Worm (Caenorhabditis elegans) whole organism, L4/young adult: ENCODE results near the gene nmur-2.

Experiments
- dao-5 ChIP-seq: sonication (generic microtip); optimal IDR thresholded peaks from 2 replicates; lab custom pipeline; 2016; ENCODE audit warnings: missing genotype, missing genetic modification characterization, moderate library complexity, missing compliant biosample characterization
- him-1 ChIP-seq: sonication (generic microtip); optimal IDR thresholded peaks from 2 replicates; lab custom pipeline; 2016; ENCODE audit warnings: missing genotype, missing genetic modification reagents, missing genetic modification characterization, missing compliant biosample characterization

DNA sequence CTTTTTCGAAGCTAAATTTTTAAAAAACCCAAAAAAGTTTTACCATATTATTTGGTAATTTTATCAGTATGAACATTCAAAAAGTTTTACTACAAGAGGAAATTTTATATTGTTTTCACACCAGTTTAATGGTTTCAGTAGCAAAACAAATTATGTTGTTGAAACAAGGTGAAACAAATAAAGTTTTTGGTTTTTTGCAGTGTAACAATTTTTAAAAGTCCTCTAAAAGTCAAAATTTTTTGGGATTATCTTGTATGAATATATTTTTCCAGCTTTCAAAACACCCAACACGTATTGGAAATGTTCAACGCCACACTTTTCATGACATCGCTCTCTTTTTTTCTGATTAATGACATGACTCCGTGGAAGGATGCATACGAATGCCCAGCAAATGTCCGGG, 7.9 kb downstream of the nmur-2 start, which contains the start of gene srt-54:
- no peak for TF ChIP-seq him-1 (tag; lab: Kevin White, UChicago)
- TF ChIP-seq dao-5: no peak
